Fruit fly (Drosophila melanogaster): ENCODE measurements around the gene CG14200.

The CG14200 gene

DNA sequence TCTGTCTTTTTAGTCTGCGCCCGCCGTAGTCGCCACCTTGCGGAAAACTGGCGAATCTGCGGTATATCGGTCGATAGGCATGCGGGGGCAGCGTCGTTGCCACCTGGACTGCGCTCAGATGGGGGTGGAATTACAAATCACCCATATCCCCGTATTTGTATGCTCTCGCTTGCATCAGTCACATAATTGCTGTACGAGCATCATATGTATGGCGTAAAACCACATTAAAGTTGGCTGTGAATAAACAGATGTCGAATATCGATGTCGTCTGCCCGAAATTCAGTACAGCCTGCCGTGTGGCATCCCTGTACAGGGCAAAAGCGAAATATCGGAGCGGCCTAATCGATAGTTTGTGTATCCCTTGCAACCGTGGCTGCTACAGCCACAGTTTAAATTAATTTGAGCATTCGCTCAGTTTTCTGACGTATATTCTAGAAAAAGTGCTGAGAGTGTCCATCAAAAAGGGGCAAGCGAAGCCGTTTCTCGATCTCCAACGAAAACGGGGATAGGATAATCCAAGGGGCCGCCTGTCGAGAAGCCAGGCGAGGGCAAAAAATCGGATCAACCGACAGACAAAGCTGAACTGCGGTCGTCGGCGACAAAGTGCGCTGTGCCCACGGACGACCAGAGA lies 26.6 kb downstream of the CG14200 start, which contains the start of the genes Idh3a and CoRest (continued):
- TF ChIP-seq CG5180 (GFP tag; optimal IDR thresholded peaks at IDR 0.05) = no peak
- TF ChIP-seq vvl (GFP tag; IDR thresholded peaks at IDR 0.05) = no peak
- 0 out of 3 replicates have a peak, but pooled peaks have one; percentile 26 for TF ChIP-seq CG2889 (GFP tag; IDR thresholded peaks at IDR 0.05)
- 0 out of 2 replicates have a peak, but pooled peaks have one; percentile 28 for TF ChIP-seq CG6689 (GFP tag; IDR thresholded peaks at IDR 0.05)
- peak; percentile 71 for TF ChIP-seq HLH4C (GFP tag; IDR thresholded peaks at IDR 0.05; ENCODE audit: partially characterized antibody)
- no peak for TF ChIP-seq HLHmδ (GFP tag; optimal IDR thresholded peaks at IDR 0.05)
- no peak for TF ChIP-seq cato (GFP tag; optimal IDR thresholded peaks at IDR 0.05; ENCODE audit: borderline replicate concordance)
- TF ChIP-seq CG12942 (GFP tag; optimal IDR thresholded peaks at IDR 0.05) = no peak
- peak; percentile 63 for TF ChIP-seq E2f2 (GFP tag; IDR thresholded peaks at IDR 0.05)
- no peak for TF ChIP-seq dan (GFP tag; IDR thresholded peaks at IDR 0.05)
- no peak for TF ChIP-seq eve (GFP tag; optimal IDR thresholded peaks at IDR 0.05)
- no peak for TF ChIP-seq Hmr (GFP tag; optimal IDR thresholded peaks at IDR 0.05)
- TF ChIP-seq CG5953 (GFP tag; IDR thresholded peaks at IDR 0.05) = no peak
- no peak for TF ChIP-seq CG18011 (GFP tag; optimal IDR thresholded peaks at IDR 0.05)
- peak; percentile 34; the same call in 1 of the 3 replicates for TF ChIP-seq Opbp (GFP tag; IDR thresholded peaks at IDR 0.05; ENCODE audit: partially characterized antibody)
- no peak for TF ChIP-seq CG14050 (GFP tag; IDR thresholded peaks at IDR 0.05)
- no peak for TF ChIP-seq CG6254 (GFP tag; optimal IDR thresholded peaks at IDR 0.05)
- no peak for TF ChIP-seq CG31441 (GFP tag; IDR thresholded peaks at IDR 0.05)
- TF ChIP-seq crol (GFP tag; IDR thresholded peaks at IDR 0.05) = no peak
- no peak for TF ChIP-seq her (GFP tag; optimal IDR thresholded peaks at IDR 0.05)
- peak in 1 of 2 experiments; percentile 61 for TF ChIP-seq tll (GFP tag; optimal IDR thresholded peaks at IDR 0.05)
- no peak; the same call in 1 of the 2 replicates for TF ChIP-seq CG3847 (GFP tag; IDR thresholded peaks at IDR 0.05)
- TF ChIP-seq mirr (GFP tag; optimal IDR thresholded peaks at IDR 0.05) = peak; percentile 13
- TF ChIP-seq Kr (GFP tag; optimal IDR thresholded peaks at IDR 0.05) = no peak
- TF ChIP-seq btn (GFP tag; optimal IDR thresholded peaks at IDR 0.05) = no peak
- TF ChIP-seq CG34224 (GFP tag; IDR thresholded peaks at IDR 0.05; ENCODE audit: partially characterized antibody) = peak; percentile 46; the same call in 2 of the 3 replicates
- TF ChIP-seq CG6175 (GFP tag; IDR thresholded peaks at IDR 0.05) = no peak
- TF ChIP-seq Bdp1 (GFP tag; optimal IDR thresholded peaks at IDR 0.05) = no peak
- no peak for TF ChIP-seq slp2 (GFP tag; optimal IDR thresholded peaks at IDR 0.05)
- no peak for TF ChIP-seq Meics (GFP tag; optimal IDR thresholded peaks at IDR 0.05)
- no peak for TF ChIP-seq toy (GFP tag; IDR thresholded peaks at IDR 0.05)
- TF ChIP-seq CG12391 (tag; optimal IDR thresholded peaks at IDR 0.05) = no peak
- TF ChIP-seq Fer1 (GFP tag; optimal IDR thresholded peaks at IDR 0.05) = no peak
- no peak for TF ChIP-seq CG7271 (tag; optimal IDR thresholded peaks at IDR 0.05)
- no peak for TF ChIP-seq kay (GFP tag; optimal IDR thresholded peaks at IDR 0.05)
- TF ChIP-seq otp (GFP tag; IDR thresholded peaks at IDR 0.05) = no peak
- no peak for TF ChIP-seq danr (GFP tag; IDR thresholded peaks at IDR 0.05)
- peak; percentile 4 for TF ChIP-seq CG15601 (tag; optimal IDR thresholded peaks at IDR 0.05)
- peak; percentile 47; the same call in 1 of the 2 replicates for TF ChIP-seq hbn (GFP tag; IDR thresholded peaks at IDR 0.05; ENCODE audit: partially characterized antibody)
- TF ChIP-seq CG12744 (GFP tag; optimal IDR thresholded peaks at IDR 0.05) = no peak
- no peak for TF ChIP-seq CG34376 (GFP tag; optimal IDR thresholded peaks at IDR 0.05)
- TF ChIP-seq BtbVII (GFP tag; optimal IDR thresholded peaks at IDR 0.05) = no peak
- peak; percentile 99 for TF ChIP-seq Sin3A (optimal IDR thresholded peaks at IDR 0.05)
- no peak for TF ChIP-seq Mrtf (GFP tag; IDR thresholded peaks at IDR 0.05)
- peak; percentile 47 for TF ChIP-seq sens (GFP tag)
- TF ChIP-seq gt (GFP tag; IDR thresholded peaks at IDR 0.05) = no peak
- peak; percentile 8 for TF ChIP-seq twi (tag; optimal IDR thresholded peaks at IDR 0.05)
- 0 out of 2 replicates have a peak, but pooled peaks have one; percentile 42 for TF ChIP-seq Rfx (GFP tag; IDR thresholded peaks at IDR 0.05)
- no peak for TF ChIP-seq CG17612 (GFP tag; IDR thresholded peaks at IDR 0.05)
- TF ChIP-seq CG11560 (tag; IDR thresholded peaks at IDR 0.05) = peak; percentile 57; the same call in 1 of the 3 replicates
